Worm (Caenorhabditis elegans) whole organism, late embryonic: ENCODE data around the gene xbx-3.

ENCODE experiments used
- ceh-2 ChIP-seq: sonication (generic microtip); optimal IDR thresholded peaks from 2 replicates; lab custom pipeline; 2016; ENCODE audit warnings: missing genotype, missing genetic modification characterization, missing compliant biosample characterization
- ceh-9 ChIP-seq: sonication (generic microtip); optimal IDR thresholded peaks from 2 replicates; lab custom pipeline; 2016; ENCODE audit warnings: mild to moderate bottlenecking, missing genetic modification characterization, inconsistent platforms, missing compliant biosample characterization
- dve-1 ChIP-seq: sonication (generic microtip); optimal IDR thresholded peaks from 2 replicates; lab custom pipeline; 2017; ENCODE audit warnings: antibody characterized with exemption, mild to moderate bottlenecking, missing genetic modification characterization, missing compliant biosample characterization
- elt-2 ChIP-seq: sonication (generic microtip); optimal IDR thresholded peaks from 2 replicates; lab custom pipeline; 2016; ENCODE audit warnings: missing genetic modification reagents, missing genetic modification characterization, missing compliant biosample characterization
- ets-4 ChIP-seq: sonication (generic microtip); optimal IDR thresholded peaks from 2 replicates; lab custom pipeline; 2016; ENCODE audit warnings: missing genetic modification characterization, missing compliant biosample characterization
- fkh-10 ChIP-seq: fragments of 150-350 bp; optimal IDR thresholded peaks from 2 replicates; lab custom pipeline; 2014; ENCODE audit warnings: missing biosample characterization, missing genetic modification reagents, missing genetic modification characterization
- hlh-30 ChIP-seq: sonication (generic microtip); optimal IDR thresholded peaks from 2 replicates; lab custom pipeline; 2017; ENCODE audit warnings: antibody characterized with exemption, missing genetic modification characterization, missing compliant biosample characterization; ENCODE audit not compliant: insufficient read depth
- nhr-232 ChIP-seq: sonication (generic microtip); optimal IDR thresholded peaks from 2 replicates; lab custom pipeline; 2016; ENCODE audit warnings: missing genetic modification characterization, missing compliant biosample characterization
- ref-2 ChIP-seq: sonication (generic microtip); optimal IDR thresholded peaks from 2 replicates; lab custom pipeline; 2016; ENCODE audit warnings: missing genetic modification characterization, missing compliant biosample characterization

DNA sequence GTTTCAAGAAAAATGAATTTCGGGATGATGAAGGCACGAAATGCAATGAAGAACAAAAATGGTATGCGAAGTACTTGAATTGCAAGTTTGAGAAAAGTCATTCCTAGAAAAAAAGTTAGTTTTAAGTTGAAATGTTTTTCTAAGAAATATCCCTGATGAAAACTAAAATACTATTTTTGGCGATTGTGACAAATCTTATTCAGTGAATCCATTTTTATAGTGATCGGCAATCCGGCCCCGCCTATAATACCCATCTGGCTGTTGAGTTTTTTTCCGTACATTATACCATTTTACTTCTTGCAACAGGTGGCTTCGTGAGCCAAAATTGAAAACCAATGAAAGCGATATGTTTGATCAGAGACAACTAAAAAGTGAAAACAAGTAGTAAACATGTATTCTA lies 36.5 kb upstream of the xbx-3 start, which contains the start of gene C05B5.17:
- no peak for TF ChIP-seq ceh-2 (tag; lab: Kevin White, UChicago)
- no peak for TF ChIP-seq elt-2
- no peak for TF ChIP-seq fkh-10 (GFP tag; lab: Kevin White, UChicago)
- TF ChIP-seq ets-4, result no peak
- no peak for TF ChIP-seq hlh-30 (tag; lab: Kevin White, UChicago)
- TF ChIP-seq dve-1, result no peak
- TF ChIP-seq ref-2, result no peak
- TF ChIP-seq ceh-9 (tag; lab: Kevin White, UChicago), result no peak
- no peak for TF ChIP-seq nhr-232
